Worm (Caenorhabditis elegans): ENCODE results near the gene pde-4.

Gene pde-4

DNA sequence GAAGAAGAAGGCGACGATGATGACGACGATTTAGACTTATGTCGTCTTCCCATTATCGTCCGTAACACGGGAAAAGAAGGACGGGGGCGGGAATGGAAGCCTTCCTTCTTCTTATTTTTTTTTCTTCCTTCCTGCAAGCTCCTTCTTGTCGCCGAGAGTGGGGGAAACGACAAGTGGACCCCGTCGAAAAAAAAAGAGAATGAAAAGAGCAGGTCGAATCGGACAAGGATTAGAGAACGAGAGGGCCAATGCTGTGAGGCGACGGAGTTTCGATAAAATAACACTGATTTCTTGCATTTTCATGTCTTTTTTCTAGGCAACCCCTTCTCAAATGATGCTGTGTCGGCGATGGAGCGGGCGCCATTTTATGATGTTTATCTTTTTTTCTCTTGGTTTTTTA lies at the start of gene pde-4:
TSS of gene pde-4 (minus strand) at position 76 of the 400 bp plus-strand sequence.
- TF ChIP-seq ceh-18 (tag; optimal IDR thresholded peaks at IDR 0.05): peak; percentile 16
- TF ChIP-seq unc-55 (GFP tag; optimal IDR thresholded peaks at IDR 0.05): no peak

DNA sequence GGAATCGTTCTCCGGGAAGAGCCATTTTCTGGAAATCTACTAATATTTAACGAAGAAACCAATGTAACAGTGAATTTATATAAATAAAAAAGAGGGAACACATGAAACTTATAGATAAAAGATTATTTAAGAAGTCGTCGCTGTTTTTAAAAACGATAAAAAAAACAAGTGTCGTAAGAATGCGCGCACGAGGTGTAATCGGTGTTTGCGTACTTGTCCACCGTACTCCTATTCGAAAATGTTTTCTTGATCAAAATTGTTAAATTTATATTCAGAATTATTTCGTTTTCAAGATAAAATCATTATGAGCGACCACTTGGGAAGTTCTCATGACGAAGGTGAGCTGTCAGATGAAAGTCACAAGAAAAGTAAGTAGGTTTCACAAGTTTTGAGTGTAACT lies 48.0 kb upstream of the pde-4 start, which contains the start of the genes moa-2 and cdk-11.1:
TSS of gene moa-2 (minus strand) at position 25 of the 400 bp plus-strand sequence.
TSS of gene cdk-11.1 (plus strand) at position 227 of the 400 bp plus-strand sequence.
- TF ChIP-seq mec-3 (tag; optimal IDR thresholded peaks at IDR 0.05; ENCODE audit: borderline replicate concordance) (no peak), pqm-1 (tag; optimal IDR thresholded peaks at IDR 0.05) (no peak), unc-3 (GFP tag; conservative IDR thresholded peaks at IDR 0.05) (no peak), unc-3 (tag; optimal IDR thresholded peaks at IDR 0.05) (no peak), sox-4 (tag; optimal IDR thresholded peaks at IDR 0.05) (no peak), ceh-24 (tag; optimal IDR thresholded peaks at IDR 0.05) (no peak), pax-1 (tag; optimal IDR thresholded peaks at IDR 0.05) (no peak), ceh-34 (tag; optimal IDR thresholded peaks at IDR 0.05) (no peak), ahr-1 (tag; optimal IDR thresholded peaks at IDR 0.05) (no peak), ceh-30 (tag; optimal IDR thresholded peaks at IDR 0.05) (no peak), ets-4 (tag; optimal IDR thresholded peaks at IDR 0.05) (no peak), ama-1 (optimal IDR thresholded peaks at IDR 0.05) (no peak), zip-5 (tag; optimal IDR thresholded peaks at IDR 0.05) (no peak), tbx-7 (tag; optimal IDR thresholded peaks at IDR 0.05) (no peak)

DNA sequence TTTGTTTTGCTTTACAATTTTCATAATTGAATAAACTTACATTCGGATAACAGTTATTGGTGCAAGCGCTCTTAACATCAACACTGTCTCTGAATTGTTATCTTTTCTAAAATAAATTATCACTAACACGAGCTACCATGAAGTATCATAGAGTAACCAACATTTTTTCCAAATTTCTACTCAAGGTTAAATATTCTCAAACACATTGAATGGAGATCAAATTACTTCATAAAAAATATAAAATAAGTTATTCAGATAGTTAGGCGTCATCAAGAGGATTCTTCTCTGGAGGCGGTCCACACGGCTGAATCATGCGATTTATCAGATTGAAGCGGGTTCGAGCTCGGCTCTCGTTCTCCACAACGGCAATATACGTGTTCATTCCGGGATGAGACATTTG lies 47.4 kb upstream of the pde-4 start, which contains the start of gene B0495.5:
TSS of gene B0495.5 (minus strand) at position 101 of the 400 bp plus-strand sequence.
- TF ChIP-seq unc-55 (GFP tag; optimal IDR thresholded peaks at IDR 0.05) (no peak), C38D4.7 (GFP tag; optimal IDR thresholded peaks at IDR 0.05) (no peak), hlh-8 (tag; optimal IDR thresholded peaks at IDR 0.05) (no peak), unc-42 (tag; optimal IDR thresholded peaks at IDR 0.05) (no peak), pat-9 (tag; optimal IDR thresholded peaks at IDR 0.05) (no peak), pros-1 (tag; optimal IDR thresholded peaks at IDR 0.05) (no peak), ceh-9 (tag; optimal IDR thresholded peaks at IDR 0.05) (no peak), elt-4 (tag; optimal IDR thresholded peaks at IDR 0.05) (no peak), K09A11.1 (tag; optimal IDR thresholded peaks at IDR 0.05; ENCODE audit: insufficient read depth) (no peak), pha-2 (tag; optimal IDR thresholded peaks at IDR 0.05) (no peak), hlh-15 (tag; optimal IDR thresholded peaks at IDR 0.05) (no peak), C08G9.2 (tag; optimal IDR thresholded peaks at IDR 0.05) (no peak), hlh-30 (tag; optimal IDR thresholded peaks at IDR 0.05; ENCODE audit: insufficient read depth) (no peak)

DNA sequence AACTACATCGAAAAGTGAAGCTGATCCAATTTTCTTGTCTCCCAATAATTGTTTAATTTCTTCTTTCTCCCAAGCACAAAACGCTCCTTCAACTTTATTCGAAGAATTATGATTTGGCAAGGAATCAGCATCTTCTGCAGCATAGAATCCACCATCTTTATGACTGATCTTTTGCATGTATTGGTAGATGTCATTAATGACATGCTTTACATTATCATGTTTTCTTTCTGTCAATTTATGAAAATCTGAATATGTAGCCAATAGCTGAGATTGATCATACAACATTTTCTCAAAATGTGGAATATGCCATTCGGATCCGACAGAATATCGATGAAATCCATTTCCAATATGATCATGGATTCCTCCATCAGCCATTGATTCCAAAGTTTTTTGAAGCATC lies 46.1 kb upstream of the pde-4 start:
- TF ChIP-seq mec-3 (tag; optimal IDR thresholded peaks at IDR 0.05; ENCODE audit: borderline replicate concordance): no peak
- TF ChIP-seq Y22D7AL.16 (tag; optimal IDR thresholded peaks at IDR 0.05): no peak
- TF ChIP-seq C38D4.7 (GFP tag; optimal IDR thresholded peaks at IDR 0.05): no peak
- no peak for TF ChIP-seq ahr-1 (tag; optimal IDR thresholded peaks at IDR 0.05)
- TF ChIP-seq lin-11 (tag; optimal IDR thresholded peaks at IDR 0.05): no peak
- no peak for TF ChIP-seq hlh-30 (tag; optimal IDR thresholded peaks at IDR 0.05; ENCODE audit: insufficient read depth)
- no peak for TF ChIP-seq ttx-3 (tag; optimal IDR thresholded peaks at IDR 0.05)
- no peak for TF ChIP-seq fkh-10 (GFP tag; optimal IDR thresholded peaks at IDR 0.05)
- TF ChIP-seq ceh-45 (GFP tag; IDR thresholded peaks at IDR 0.05): no peak
- no peak for TF ChIP-seq ceh-30 (tag; optimal IDR thresholded peaks at IDR 0.05)
- no peak for TF ChIP-seq ceh-19 (GFP tag; optimal IDR thresholded peaks at IDR 0.05)
- no peak for TF ChIP-seq fkh-6 (tag; optimal IDR thresholded peaks at IDR 0.05)
- no peak for TF ChIP-seq K09A11.1 (tag; optimal IDR thresholded peaks at IDR 0.05; ENCODE audit: insufficient read depth)
- TF ChIP-seq F13H6.1 (tag; optimal IDR thresholded peaks at IDR 0.05): no peak
- no peak for TF ChIP-seq ceh-6 (GFP tag; optimal IDR thresholded peaks at IDR 0.05)
- no peak for TF ChIP-seq pax-1 (tag; optimal IDR thresholded peaks at IDR 0.05)
- no peak for TF ChIP-seq sox-4 (tag; optimal IDR thresholded peaks at IDR 0.05)
- no peak for TF ChIP-seq pqm-1 (tag; optimal IDR thresholded peaks at IDR 0.05)
- no peak for TF ChIP-seq ref-2 (tag; optimal IDR thresholded peaks at IDR 0.05)
- no peak for TF ChIP-seq odd-2 (tag; optimal IDR thresholded peaks at IDR 0.05)

Data from whole organism, late embryonic.